Fruit fly (Drosophila melanogaster) Kc167 (cell line): ENCODE data around the gene beat-IIa.

Source experiments
- Myc ChIP-seq: fragments of >200 bp; optimal IDR thresholded peaks from 2 replicates; lab custom pipeline; 2017; ENCODE audit warnings: missing external identifiers
- Sin3A ChIP-seq: fragments of >200 bp; optimal IDR thresholded peaks from 2 replicates; lab custom pipeline; 2018; ENCODE audit warnings: missing external identifiers
- h ChIP-seq: fragments of >200 bp; optimal IDR thresholded peaks from 3 replicates; lab custom pipeline; 2018; ENCODE audit warnings: missing external identifiers
- insv ChIP-seq: fragments of >200 bp; optimal IDR thresholded peaks from 3 replicates; lab custom pipeline; 2018; ENCODE audit warnings: missing external identifiers
- psq ChIP-seq: fragments of >200 bp; optimal IDR thresholded peaks from 2 replicates; lab custom pipeline; 2017; ENCODE audit warnings: missing external identifiers
- ttk ChIP-seq: sonication (Bioruptor generic); optimal IDR thresholded peaks from 2 replicates; lab custom pipeline; 2017; ENCODE audit warnings: missing external identifiers

The beat-IIa gene

DNA sequence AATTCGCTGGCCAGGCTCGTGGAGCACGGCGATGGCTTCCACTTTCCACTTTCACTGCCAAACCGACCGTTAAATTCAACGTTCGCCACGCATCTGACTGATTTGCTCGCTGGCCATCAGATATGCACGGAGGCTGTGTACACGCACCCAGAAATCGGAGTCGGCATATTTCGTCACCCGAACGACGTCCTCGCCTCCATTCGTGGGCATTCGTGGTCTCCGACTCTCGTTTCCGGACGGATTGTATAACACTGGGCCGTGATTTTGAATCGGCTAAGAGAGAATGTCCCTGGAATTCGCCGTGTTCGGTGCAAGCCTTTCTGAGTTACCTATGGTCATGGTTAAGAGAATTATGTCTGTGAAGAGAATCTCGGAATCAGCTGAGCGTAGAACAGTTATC lies at the start of gene beat-IIa:
Gene beat-IIa (minus strand): TSS at position 97 of the 400 bp plus-strand sequence.
- TF ChIP-seq h: no peak
- no peak for TF ChIP-seq ttk (lab: Kevin White, UChicago)
- TF ChIP-seq Sin3A: no peak
- no peak for TF ChIP-seq psq (lab: Kevin White, UChicago)
- no peak for TF ChIP-seq insv (lab: Kevin White, UChicago)
- no peak for TF ChIP-seq Myc (lab: Kevin White, UChicago)

DNA sequence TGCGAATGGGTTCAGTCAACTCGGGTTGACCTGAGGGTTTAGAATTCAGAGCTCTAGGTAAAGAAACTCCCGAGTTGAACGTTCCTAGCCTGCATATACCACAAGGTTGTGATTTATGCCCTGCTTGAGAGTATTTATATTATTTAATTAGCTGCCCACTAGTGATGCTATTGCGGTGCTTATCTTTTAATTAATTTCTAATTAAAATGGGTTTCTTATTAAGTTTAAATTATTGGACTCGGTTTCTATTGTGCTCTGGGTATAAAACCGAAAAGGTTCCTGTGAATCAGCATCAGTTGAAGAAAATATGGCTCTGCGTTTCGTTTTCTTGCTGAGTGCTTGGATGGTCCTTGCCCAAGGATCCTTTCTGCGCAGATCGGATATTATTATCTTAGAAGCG lies 49.5 kb upstream of the beat-IIa start, which contains the start of gene CG5866:
Gene CG5866 (plus strand): TSS at position 301 of the 400 bp plus-strand sequence.
- no peak for TF ChIP-seq h
- no peak for TF ChIP-seq Myc (lab: Kevin White, UChicago)
- no peak for TF ChIP-seq psq (lab: Kevin White, UChicago)
- TF ChIP-seq Sin3A: no peak
- TF ChIP-seq ttk (lab: Kevin White, UChicago): no peak
- TF ChIP-seq insv (lab: Kevin White, UChicago): no peak

DNA sequence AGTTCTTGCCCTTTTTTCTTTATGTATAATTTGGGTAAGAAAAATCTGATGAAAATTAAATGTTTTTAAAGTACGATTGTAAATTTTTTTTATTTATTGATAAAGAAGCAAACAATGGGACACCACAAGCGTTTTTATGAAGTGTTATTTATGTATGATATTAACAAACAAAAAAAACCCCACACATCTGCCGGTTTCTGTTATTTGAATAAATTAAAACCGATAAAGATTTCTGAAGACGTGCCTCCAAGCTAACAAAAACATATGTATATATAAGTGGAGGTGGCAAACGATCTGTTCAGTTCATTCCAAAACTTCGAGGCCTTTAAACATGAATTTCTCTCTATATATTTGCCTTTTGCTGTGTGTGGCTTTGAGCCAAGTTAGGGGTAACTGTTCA lies 47.7 kb upstream of the beat-IIa start, which contains the start of gene CG42822:
Gene CG42822 (plus strand): TSS at position 301 of the 400 bp plus-strand sequence.
- TF ChIP-seq insv (lab: Kevin White, UChicago): no peak
- TF ChIP-seq h: no peak
- no peak for TF ChIP-seq psq (lab: Kevin White, UChicago)
- TF ChIP-seq Myc (lab: Kevin White, UChicago): no peak
- no peak for TF ChIP-seq ttk (lab: Kevin White, UChicago)
- no peak for TF ChIP-seq Sin3A

DNA sequence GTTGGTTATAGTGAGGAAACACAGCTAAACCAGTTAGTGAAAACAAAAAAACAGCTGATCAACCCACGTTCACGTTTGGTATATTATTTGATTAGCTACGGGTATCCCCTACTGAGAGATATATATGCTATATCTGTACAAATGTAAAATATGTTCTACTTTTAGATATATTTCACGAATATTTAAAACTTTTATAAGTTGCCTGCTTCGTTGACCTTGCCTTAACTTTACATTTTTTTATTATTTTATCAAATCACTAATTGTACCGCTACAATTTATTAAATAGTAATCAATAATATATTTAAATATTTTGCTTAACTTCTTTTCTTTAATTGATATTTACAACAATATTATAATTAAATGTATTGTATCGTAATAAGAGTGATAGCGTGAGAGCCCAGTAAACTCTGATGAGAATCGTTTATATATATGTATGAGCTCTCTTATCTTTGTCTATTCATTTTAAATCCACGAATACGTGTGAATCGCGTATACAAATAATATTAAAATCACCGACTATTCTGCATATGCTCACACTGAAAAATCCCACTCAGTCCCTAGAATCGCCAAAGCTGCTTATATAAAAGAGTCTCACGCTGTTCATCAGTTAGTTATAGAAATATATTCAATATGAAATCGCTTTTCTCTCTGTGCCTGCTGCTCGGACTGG lies 46.7 kb upstream of the beat-IIa start, which contains the start of gene CG42821:
Gene CG42821 (plus strand): TSS at position 620 of the 670 bp plus-strand sequence.
- TF ChIP-seq psq (lab: Kevin White, UChicago): no peak
- no peak for TF ChIP-seq Myc (lab: Kevin White, UChicago)
- no peak for TF ChIP-seq insv (lab: Kevin White, UChicago)
- TF ChIP-seq h: no peak
- TF ChIP-seq Sin3A: no peak
- no peak for TF ChIP-seq ttk (lab: Kevin White, UChicago)

DNA sequence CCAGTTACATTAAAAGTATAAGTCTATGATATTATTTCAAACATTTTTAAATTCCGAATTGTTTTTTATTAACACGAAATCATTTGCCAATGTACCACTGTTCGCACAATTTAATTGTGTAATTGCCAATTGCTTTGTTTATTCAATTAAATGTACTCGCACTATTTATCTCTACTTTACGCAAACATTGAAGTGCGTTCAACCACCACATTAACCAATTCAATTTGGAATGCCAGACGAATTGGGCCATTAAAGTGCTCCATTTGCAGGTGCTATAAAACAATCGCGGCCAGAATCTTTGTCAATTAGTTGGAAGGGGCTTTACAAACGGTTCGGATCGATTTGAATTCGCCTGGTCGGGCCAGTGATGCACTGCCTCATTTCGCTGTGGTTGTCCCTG lies 44.9 kb upstream of the beat-IIa start, which contains the start of gene CG5863:
Gene CG5863 (plus strand): TSS at position 301 of the 400 bp plus-strand sequence.
- TF ChIP-seq psq (lab: Kevin White, UChicago) (no peak), Sin3A (no peak), Myc (lab: Kevin White, UChicago) (no peak), ttk (lab: Kevin White, UChicago) (no peak), insv (lab: Kevin White, UChicago) (no peak), h (no peak)

DNA sequence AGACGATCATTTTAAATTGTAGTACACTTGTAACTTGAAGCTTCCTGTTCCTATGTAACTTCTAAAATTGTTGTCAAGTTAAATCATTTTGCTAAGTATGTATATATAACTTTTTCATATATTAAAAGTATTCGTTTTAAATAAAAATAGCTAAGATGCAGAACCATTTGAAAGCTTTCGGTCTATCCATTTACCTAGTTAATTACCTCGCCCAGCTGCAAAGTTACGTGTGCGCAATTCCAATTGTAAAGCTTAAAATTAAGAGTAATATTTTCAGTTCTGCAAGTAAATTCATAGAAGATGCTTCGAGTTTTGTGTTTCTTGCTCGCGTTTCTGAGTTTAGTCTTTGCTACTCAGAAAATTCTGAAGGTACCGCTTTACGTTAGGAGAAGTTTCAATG lies 43.4 kb upstream of the beat-IIa start, which contains the start of gene CG5860:
Gene CG5860 (plus strand): TSS at position 301 of the 400 bp plus-strand sequence.
- TF ChIP-seq psq (lab: Kevin White, UChicago): no peak
- no peak for TF ChIP-seq Sin3A
- no peak for TF ChIP-seq ttk (lab: Kevin White, UChicago)
- TF ChIP-seq Myc (lab: Kevin White, UChicago): no peak
- TF ChIP-seq h: no peak
- TF ChIP-seq insv (lab: Kevin White, UChicago): no peak

DNA sequence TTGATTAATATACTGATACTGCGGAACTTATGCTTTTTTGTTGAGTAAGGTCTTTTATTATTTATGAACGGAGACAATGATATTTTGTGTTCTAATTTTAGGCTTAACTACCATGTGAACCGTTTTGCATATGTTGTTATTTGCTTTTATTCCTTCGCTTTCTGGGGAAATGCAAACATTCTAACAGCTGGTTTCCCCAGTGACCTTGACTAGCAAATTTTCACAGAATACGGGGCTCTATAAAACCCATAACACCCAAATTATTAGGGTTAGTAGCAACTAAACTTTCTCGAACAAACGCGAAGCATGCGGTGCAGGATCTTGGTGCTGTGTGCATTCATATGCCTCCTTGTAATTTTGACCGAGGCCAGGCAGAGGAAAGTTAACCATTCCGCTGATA lies 41.7 kb upstream of the beat-IIa start, which contains the start of gene CG17283:
Gene CG17283 (plus strand): TSS at position 301 of the 400 bp plus-strand sequence.
- no peak for TF ChIP-seq Sin3A
- TF ChIP-seq ttk (lab: Kevin White, UChicago): no peak
- TF ChIP-seq Myc (lab: Kevin White, UChicago): no peak
- no peak for TF ChIP-seq h
- no peak for TF ChIP-seq insv (lab: Kevin White, UChicago)
- TF ChIP-seq psq (lab: Kevin White, UChicago): no peak

DNA sequence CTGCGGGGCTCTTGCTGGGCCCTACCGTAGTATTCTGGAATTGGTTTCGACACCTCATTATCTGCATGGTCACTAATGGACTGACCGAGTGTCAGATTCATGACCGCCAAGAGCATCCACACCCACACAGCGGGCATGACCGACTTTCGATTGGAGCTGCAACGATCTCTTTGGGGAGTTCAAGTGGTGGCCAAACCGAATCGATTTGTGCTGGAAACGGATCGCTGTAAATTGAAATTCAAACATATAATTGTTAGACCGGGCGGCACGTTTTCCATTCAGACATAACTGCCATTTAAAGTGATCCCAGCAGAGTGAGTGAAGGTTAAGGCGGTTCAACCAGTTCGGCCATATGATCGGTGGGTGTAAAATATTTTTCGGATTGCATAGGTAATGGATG lies 40.5 kb upstream of the beat-IIa start, which contains the start of the genes CG42824 and CG42798:
Gene CG42824 (minus strand): TSS at position 101 of the 400 bp plus-strand sequence.
Gene CG42798 (plus strand): TSS at position 268 of the 400 bp plus-strand sequence.
- TF ChIP-seq insv (lab: Kevin White, UChicago) (no peak), ttk (lab: Kevin White, UChicago) (no peak), Sin3A (no peak), Myc (lab: Kevin White, UChicago) (no peak), psq (lab: Kevin White, UChicago) (no peak)

DNA sequence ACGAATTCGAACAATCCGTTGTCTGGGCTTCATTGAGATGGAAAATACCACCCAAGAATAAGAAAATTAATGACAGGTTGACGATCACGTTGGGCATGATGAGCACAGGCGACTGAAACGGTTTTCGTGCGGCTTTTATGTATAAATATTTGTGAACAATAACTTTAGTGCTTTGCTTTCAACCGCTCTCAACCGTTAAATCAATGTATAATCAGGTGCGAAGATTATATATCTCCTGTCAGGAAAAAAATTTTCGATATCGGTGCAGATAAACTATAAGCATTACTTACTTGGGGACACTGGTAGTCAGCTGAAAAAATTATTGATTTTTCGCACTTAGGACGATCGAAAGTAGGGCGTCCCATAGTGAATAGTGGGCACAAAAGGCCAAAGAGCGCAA lies 39.1 kb upstream of the beat-IIa start, which contains the start of gene CG42823:
Gene CG42823 (minus strand): TSS at position 101 of the 400 bp plus-strand sequence.
- TF ChIP-seq psq (lab: Kevin White, UChicago): no peak
- no peak for TF ChIP-seq insv (lab: Kevin White, UChicago)
- TF ChIP-seq Myc (lab: Kevin White, UChicago): no peak
- no peak for TF ChIP-seq Sin3A

DNA sequence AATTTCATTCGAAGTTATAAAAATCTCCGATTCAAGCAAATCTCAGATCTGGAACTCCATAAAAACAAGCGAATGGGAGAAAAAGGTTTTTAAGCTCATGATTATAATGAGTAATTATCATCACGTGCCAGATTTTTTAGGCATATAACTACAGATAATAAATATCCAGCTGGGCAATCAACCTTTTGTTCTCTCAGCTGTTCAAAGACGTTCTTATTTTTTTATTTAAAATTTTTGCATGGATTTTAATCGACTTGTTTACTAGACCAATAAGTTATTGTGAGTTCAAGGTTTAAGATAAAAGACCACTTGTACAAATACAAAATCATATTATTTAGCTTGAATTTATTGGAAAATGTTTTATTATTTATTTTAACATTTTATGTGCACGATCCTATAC lies 38.2 kb upstream of the beat-IIa start:
- TF ChIP-seq Sin3A (no peak), h (no peak), insv (lab: Kevin White, UChicago) (no peak), ttk (lab: Kevin White, UChicago) (no peak), Myc (lab: Kevin White, UChicago) (no peak), psq (lab: Kevin White, UChicago) (no peak)

DNA sequence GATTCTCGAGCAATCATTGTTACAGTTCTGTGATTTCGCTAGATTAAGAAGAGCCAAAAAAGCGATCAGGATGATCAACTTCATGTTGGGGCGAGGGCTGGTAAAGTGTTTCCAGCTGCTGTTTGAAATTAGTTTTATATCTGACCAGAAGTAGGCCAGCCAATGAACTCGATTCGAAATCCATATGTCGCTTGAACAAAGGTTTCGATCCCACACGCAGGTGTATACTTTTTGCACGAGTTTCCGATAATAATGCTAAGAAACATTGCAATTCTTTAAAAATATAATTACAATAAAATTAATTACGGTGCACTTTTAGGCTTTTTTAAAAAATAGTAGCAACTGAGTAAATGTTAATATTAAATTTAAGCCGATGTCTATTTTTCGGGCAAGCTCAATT lies 37.7 kb upstream of the beat-IIa start, which contains the start of gene CG34280:
Gene CG34280 (minus strand): TSS at position 101 of the 400 bp plus-strand sequence.
- TF ChIP-seq h (no peak), psq (lab: Kevin White, UChicago) (no peak), ttk (lab: Kevin White, UChicago) (no peak), Sin3A (no peak), Myc (lab: Kevin White, UChicago) (no peak), insv (lab: Kevin White, UChicago) (no peak)

DNA sequence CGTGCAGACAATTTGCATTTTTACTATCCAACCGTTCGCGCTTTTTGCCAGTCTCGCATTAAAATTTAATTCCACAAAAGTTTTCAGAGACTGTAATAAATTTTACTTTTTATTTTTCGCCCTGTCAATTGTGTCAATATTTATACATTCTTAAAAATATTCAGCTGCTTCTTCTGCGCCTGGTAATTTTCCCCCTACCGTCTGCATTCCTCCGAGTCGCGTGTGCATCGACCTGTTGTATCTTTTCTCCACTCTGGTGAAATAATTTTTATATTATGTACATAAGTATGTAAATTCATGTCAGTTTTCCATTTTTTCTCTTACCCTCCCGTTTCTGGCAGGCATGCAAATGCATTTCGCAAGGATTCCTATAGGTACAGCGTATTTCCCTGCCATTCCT lies 37.3 kb upstream of the beat-IIa start, which contains the start of gene CG34279:
Gene CG34279 (minus strand): TSS at position 101 of the 400 bp plus-strand sequence.
- TF ChIP-seq ttk (lab: Kevin White, UChicago): no peak
- TF ChIP-seq h: no peak
